Worm (Caenorhabditis elegans): ENCODE measurements around the gene cyp-37A1.

DNA sequence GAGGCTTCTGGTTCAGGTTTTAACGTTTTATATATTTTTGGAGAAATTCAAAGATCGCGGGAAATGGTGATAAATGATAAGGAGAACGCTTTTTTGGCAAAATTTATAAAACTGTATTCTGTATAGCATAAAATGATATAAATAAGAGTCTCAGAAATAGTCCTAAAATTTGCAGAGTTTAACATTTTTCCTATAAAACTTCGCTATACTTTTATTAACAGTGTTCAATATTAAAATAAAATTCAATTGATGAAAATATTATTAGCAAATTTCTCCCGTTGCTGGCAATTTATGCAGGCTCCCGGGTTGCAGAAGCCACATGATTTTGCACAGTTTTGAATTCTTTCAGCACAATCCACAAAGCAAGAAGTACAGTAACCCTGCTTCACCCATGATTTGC, 17.8 kb downstream of the cyp-37A1 start, which contains the start of gene F01D5.2:
- TF ChIP-seq skn-1 (tag; optimal IDR thresholded peaks at IDR 0.05) = no peak
- TF ChIP-seq unc-55 (GFP tag; optimal IDR thresholded peaks at IDR 0.05) = no peak
- TF ChIP-seq nhr-6 (tag; optimal IDR thresholded peaks at IDR 0.05) = no peak
- TF ChIP-seq unc-62 (GFP tag; optimal IDR thresholded peaks at IDR 0.05) = no peak
- TF ChIP-seq elt-1 (tag; optimal IDR thresholded peaks at IDR 0.05) = no peak
- no peak for TF ChIP-seq aly-2 (tag; optimal IDR thresholded peaks at IDR 0.05)
- no peak for TF ChIP-seq egl-27 (tag; optimal IDR thresholded peaks at IDR 0.05)
- no peak for TF ChIP-seq ZK546.5 (tag; optimal IDR thresholded peaks at IDR 0.05)

Measured in whole organism, L2 larva.